Worm (Caenorhabditis elegans): ENCODE measurements around the gene R10D12.13.

R10D12.13 gene

ce11 chrV:14008353-14008859 lies 46.2 kb downstream of the R10D12.13 start (continued):
- TF ChIP-seq C06A6.2 (GFP tag; conservative IDR thresholded peaks at IDR 0.05) (no peak), hmg-20 (GFP tag; IDR thresholded peaks at IDR 0.05) (0 out of 2 replicates have a peak, but pooled peaks have one; percentile 64), lin-40 (tag; optimal IDR thresholded peaks at IDR 0.05) (peak; percentile 36), B0336.3 (GFP tag; IDR thresholded peaks at IDR 0.05) (peak; percentile 48), athp-1 (tag; optimal IDR thresholded peaks at IDR 0.05) (peak; percentile 49), rcor-1 (GFP tag; IDR thresholded peaks at IDR 0.05) (peak; percentile 41), dox-1 (GFP tag; IDR thresholded peaks at IDR 0.05) (peak; percentile 59; the same call in 1 of the 2 replicates), let-607 (tag; optimal IDR thresholded peaks at IDR 0.05) (peak; percentile 65 to 79), madf-10 (tag; optimal IDR thresholded peaks at IDR 0.05) (peak; percentile 22), lin-26 (GFP tag; IDR thresholded peaks at IDR 0.05) (peak; percentile 30; the same call in 1 of the 2 replicates), mel-28 (tag; optimal IDR thresholded peaks at IDR 0.05; ENCODE audit: borderline replicate concordance) (no peak), T26A5.8 (tag; optimal IDR thresholded peaks at IDR 0.05) (peak; percentile 51), ceh-40 (GFP tag; IDR thresholded peaks at IDR 0.05) (no peak), egl-44 (GFP tag; IDR thresholded peaks at IDR 0.05) (no peak), attf-6 (GFP tag; IDR thresholded peaks at IDR 0.05) (peak; percentile 75; the same call in 1 of the 2 replicates), F10E7.11 (tag; optimal IDR thresholded peaks at IDR 0.05) (peak; percentile 44), ekl-4 (GFP tag; IDR thresholded peaks at IDR 0.05) (peak; percentile 40; the same call in 1 of the 2 replicates), nfyb-1 (GFP tag; IDR thresholded peaks at IDR 0.05) (peak; percentile 62; the same call in 1 of the 2 replicates), K11D2.4 (GFP tag; IDR thresholded peaks at IDR 0.05) (no peak), hmg-1.2 (GFP tag; IDR thresholded peaks at IDR 0.05) (peak; percentile 8; the same call in 1 of the 2 replicates), cebp-1 (GFP tag; IDR thresholded peaks at IDR 0.05) (no peak), cebp-1 (tag; optimal IDR thresholded peaks at IDR 0.05) (peak; percentile 40)

- TF ChIP-seq ekl-4 (GFP tag; IDR thresholded peaks at IDR 0.05) (no peak), snpc-1.1 (tag; optimal IDR thresholded peaks at IDR 0.05; ENCODE audit: insufficient read depth) (no peak), T26A5.8 (tag; optimal IDR thresholded peaks at IDR 0.05) (no peak), rpc-1 (optimal IDR thresholded peaks at IDR 0.05) (no peak), rpc-1 (tag; optimal IDR thresholded peaks at IDR 0.05) (no peak), athp-1 (tag; optimal IDR thresholded peaks at IDR 0.05) (no peak), nhr-120 (GFP tag; IDR thresholded peaks at IDR 0.05) (no peak)
These were observed 47.8 kb downstream of the R10D12.13 start for ce11 chrV:14010021-14010420.

ce11 chrV:14011427-14011826 lies 49.2 kb downstream of the R10D12.13 start:
- TF ChIP-seq madf-6 (GFP tag; IDR thresholded peaks at IDR 0.05), result peak; percentile 19; the same call in 1 of the 2 replicates
- TF ChIP-seq F22D6.2 (tag; optimal IDR thresholded peaks at IDR 0.05), result no peak
- no peak for TF ChIP-seq ets-4 (GFP tag; optimal IDR thresholded peaks at IDR 0.05)
- TF ChIP-seq nhr-90 (tag; optimal IDR thresholded peaks at IDR 0.05), result no peak
- TF ChIP-seq ceh-27 (GFP tag; optimal IDR thresholded peaks at IDR 0.05), result no peak
- TF ChIP-seq Y56A3A.18 (GFP tag; IDR thresholded peaks at IDR 0.05), result no peak
- TF ChIP-seq lag-1 (GFP tag; IDR thresholded peaks at IDR 0.05), result no peak
- no peak for TF ChIP-seq zim-3 (tag; optimal IDR thresholded peaks at IDR 0.05)
- no peak for TF ChIP-seq lin-40 (tag; optimal IDR thresholded peaks at IDR 0.05)
- no peak for TF ChIP-seq tbx-9 (tag; optimal IDR thresholded peaks at IDR 0.05; ENCODE audit: borderline replicate concordance)
- TF ChIP-seq F39B2.1 (GFP tag; IDR thresholded peaks at IDR 0.05), result 0 out of 2 replicates have a peak, but pooled peaks have one; percentile 17
- TF ChIP-seq nfya-2 (GFP tag; IDR thresholded peaks at IDR 0.05), result no peak
- TF ChIP-seq egrh-3 (GFP tag; IDR thresholded peaks at IDR 0.05), result peak; percentile 91
- TF ChIP-seq F55B11.4 (tag; optimal IDR thresholded peaks at IDR 0.05; ENCODE audit: borderline replicate concordance, insufficient read depth), result no peak
- peak; percentile 16; the same call in 1 of the 2 replicates for TF ChIP-seq ztf-25 (GFP tag; IDR thresholded peaks at IDR 0.05)
- TF ChIP-seq dox-1 (GFP tag; IDR thresholded peaks at IDR 0.05), result no peak
- peak; percentile 93 for TF ChIP-seq zfh-2 (GFP tag; conservative IDR thresholded peaks at IDR 0.05)
- no peak for TF ChIP-seq nhr-27 (tag; optimal IDR thresholded peaks at IDR 0.05)
- TF ChIP-seq ama-1 (optimal IDR thresholded peaks at IDR 0.05), result no peak
- no peak for TF ChIP-seq ama-1 (GFP tag; optimal IDR thresholded peaks at IDR 0.05)
- TF ChIP-seq ekl-4 (GFP tag; IDR thresholded peaks at IDR 0.05), result no peak
- no peak for TF ChIP-seq lsl-1 (GFP tag; optimal IDR thresholded peaks at IDR 0.05)
- TF ChIP-seq cebp-2 (GFP tag; IDR thresholded peaks at IDR 0.05), result 0 out of 2 replicates have a peak, but pooled peaks have one; percentile 13
- no peak for TF ChIP-seq Y79H2A.3 (GFP tag; conservative IDR thresholded peaks at IDR 0.05)

All from whole organism, young adult.